Fruit fly (Drosophila melanogaster): ENCODE measurements around the gene Arpc4.
A peak's percentile ranks its signal among the peaks of the same experiment; 100 is the strongest.

Gene Arpc4

dm6 chr2L:6160100-6160499 lies 35.2 kb downstream of the Arpc4 start, which contains the start of gene CG13989:
TSS of gene CG13989 (plus strand) at chr2L:6160400.
- TF ChIP-seq Pif1A (GFP tag; optimal IDR thresholded peaks at IDR 0.05) (no peak), CG12605 (GFP tag; IDR thresholded peaks at IDR 0.05) (no peak), CG14655 (GFP tag; optimal IDR thresholded peaks at IDR 0.05) (no peak), CG13204 (GFP tag; optimal IDR thresholded peaks at IDR 0.05) (no peak), CG34367 (tag; optimal IDR thresholded peaks at IDR 0.05) (no peak), fd96Ca (GFP tag; IDR thresholded peaks at IDR 0.05) (no peak), CG17806 (tag; optimal IDR thresholded peaks at IDR 0.05) (no peak), rn (GFP tag; IDR thresholded peaks at IDR 0.05) (no peak), gl (tag; optimal IDR thresholded peaks at IDR 0.05) (no peak), Ets98B (GFP tag; IDR thresholded peaks at IDR 0.05) (no peak), CG10348 (GFP tag; IDR thresholded peaks at IDR 0.05) (no peak), CG15710 (tag; optimal IDR thresholded peaks at IDR 0.05) (no peak), Pif1B (GFP tag; optimal IDR thresholded peaks at IDR 0.05) (no peak), D1 (tag; optimal IDR thresholded peaks at IDR 0.05) (no peak), EcR (GFP tag; optimal IDR thresholded peaks at IDR 0.05) (no peak), CG8159 (tag; optimal IDR thresholded peaks at IDR 0.05) (no peak), Snoo (tag; optimal IDR thresholded peaks at IDR 0.05) (no peak), CG4496 (GFP tag; IDR thresholded peaks at IDR 0.05) (no peak), CG32121 (GFP tag; IDR thresholded peaks at IDR 0.05) (no peak)

DNA sequence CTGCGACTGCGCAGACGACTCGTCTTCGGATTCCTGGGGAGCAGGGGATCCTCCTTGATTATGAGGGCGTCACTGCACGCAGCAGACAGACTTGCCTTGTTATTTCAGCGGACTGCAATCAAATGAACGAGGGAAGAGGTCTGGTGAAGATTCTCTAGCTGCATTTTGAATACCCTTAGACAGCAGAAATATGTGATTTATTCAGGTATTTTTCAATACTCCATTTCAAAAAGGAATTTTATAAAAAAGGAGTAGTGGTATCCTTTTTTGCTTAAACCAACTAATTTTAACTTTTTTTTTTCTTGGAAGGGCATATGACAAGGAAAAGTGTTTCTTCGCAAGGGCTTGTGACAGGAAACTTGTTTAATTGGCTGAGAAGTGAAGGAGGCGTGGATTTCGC lies 40.8 kb downstream of the Arpc4 start:
- TF ChIP-seq CG10348 (GFP tag; IDR thresholded peaks at IDR 0.05) (no peak), CG8301 (tag; optimal IDR thresholded peaks at IDR 0.05) (peak; percentile 1), CG8159 (tag; optimal IDR thresholded peaks at IDR 0.05) (peak; percentile 84), CG14655 (GFP tag; optimal IDR thresholded peaks at IDR 0.05) (peak; percentile 40), Snoo (tag; optimal IDR thresholded peaks at IDR 0.05) (peak; percentile 48), gl (tag; optimal IDR thresholded peaks at IDR 0.05) (peak; percentile 29), CG9948 (tag; optimal IDR thresholded peaks at IDR 0.05) (peak; percentile 74), CG15710 (tag; optimal IDR thresholded peaks at IDR 0.05) (peak; percentile 78), Ets98B (GFP tag; IDR thresholded peaks at IDR 0.05) (no peak), CG17806 (tag; optimal IDR thresholded peaks at IDR 0.05) (peak; percentile 75), Pif1B (GFP tag; optimal IDR thresholded peaks at IDR 0.05) (peak; percentile 52), rn (GFP tag; IDR thresholded peaks at IDR 0.05) (no peak), CG34367 (tag; optimal IDR thresholded peaks at IDR 0.05) (peak; percentile 62), EcR (GFP tag; optimal IDR thresholded peaks at IDR 0.05) (peak; percentile 5), CG12605 (GFP tag; IDR thresholded peaks at IDR 0.05) (no peak), Pif1A (GFP tag; optimal IDR thresholded peaks at IDR 0.05) (peak; percentile 44)

dm6 chr2L:6169119-6169518 lies 44.2 kb downstream of the Arpc4 start:
- TF ChIP-seq CG9948 (tag; optimal IDR thresholded peaks at IDR 0.05), result no peak
- peak; percentile 8 for TF ChIP-seq CG13204 (GFP tag; optimal IDR thresholded peaks at IDR 0.05)

- TF ChIP-seq CG8301 (tag; optimal IDR thresholded peaks at IDR 0.05) (no peak), CG8159 (tag; optimal IDR thresholded peaks at IDR 0.05) (no peak), Ets98B (GFP tag; IDR thresholded peaks at IDR 0.05) (no peak), CG9948 (tag; optimal IDR thresholded peaks at IDR 0.05) (no peak), CG13204 (GFP tag; optimal IDR thresholded peaks at IDR 0.05) (no peak), D1 (tag; optimal IDR thresholded peaks at IDR 0.05) (no peak), gl (tag; optimal IDR thresholded peaks at IDR 0.05) (no peak), Snoo (tag; optimal IDR thresholded peaks at IDR 0.05) (no peak), EcR (GFP tag; optimal IDR thresholded peaks at IDR 0.05) (no peak), fd96Ca (GFP tag; IDR thresholded peaks at IDR 0.05) (no peak)
These were observed 46.2 kb downstream of the Arpc4 start for dm6 chr2L:6171166-6171565.

DNA sequence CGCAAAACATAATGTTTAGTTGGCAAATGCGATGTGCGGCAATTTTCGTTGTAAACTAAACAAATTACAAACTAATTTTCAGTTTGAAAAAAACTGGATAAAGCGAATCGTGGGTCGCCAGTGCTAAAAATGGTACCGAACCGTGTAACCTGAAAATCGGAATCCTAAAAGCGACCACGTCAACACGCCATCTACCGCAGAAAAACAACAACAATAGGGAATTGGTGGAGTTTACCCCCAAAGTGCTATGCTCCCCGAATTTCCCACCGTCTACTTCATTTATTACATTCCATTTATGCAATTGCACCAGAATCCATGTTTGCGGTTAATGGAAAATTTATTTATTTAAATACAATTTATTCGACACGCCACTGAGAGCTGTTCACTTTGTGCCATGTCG lies 48.1 kb downstream of the Arpc4 start:
- no peak for TF ChIP-seq rn (GFP tag; IDR thresholded peaks at IDR 0.05)
- TF ChIP-seq CG12605 (GFP tag; IDR thresholded peaks at IDR 0.05), result no peak
- no peak for TF ChIP-seq Ets98B (GFP tag; IDR thresholded peaks at IDR 0.05)
